Worm (Caenorhabditis elegans): ENCODE results near the gene F32D8.5.

Gene F32D8.5

ce11 chrV:10898107-10898506 lies 3.5 kb downstream of the F32D8.5 start, which contains the start of gene F32D8.7:
Gene F32D8.7 (plus strand): TSS chrV:10898435.
- no peak for TF ChIP-seq nhr-12 (tag; optimal IDR thresholded peaks at IDR 0.05)
- TF ChIP-seq nhr-23 (tag; optimal IDR thresholded peaks at IDR 0.05) = peak; percentile 1

- TF ChIP-seq unc-39 (tag; optimal IDR thresholded peaks at IDR 0.05) = no peak
- no peak for TF ChIP-seq elt-3 (tag; optimal IDR thresholded peaks at IDR 0.05)
- peak; percentile 29 for TF ChIP-seq elt-1 (tag; optimal IDR thresholded peaks at IDR 0.05)
- TF ChIP-seq nfya-1 (tag; optimal IDR thresholded peaks at IDR 0.05; ENCODE audit: insufficient read depth) = no peak
- peak; percentile 54 for TF ChIP-seq nhr-25 (tag; optimal IDR thresholded peaks at IDR 0.05)
- TF ChIP-seq tbx-2 (tag; optimal IDR thresholded peaks at IDR 0.05) = no peak
Measured at ce11 chrV:10898629-10899028, 4.0 kb downstream of the F32D8.5 start.

ce11 chrV:10901125-10901524 lies 6.5 kb downstream of the F32D8.5 start, which contains the start of gene spp-16:
Gene spp-16 (minus strand): TSS chrV:10901303.
- TF ChIP-seq snpc-4 (tag; optimal IDR thresholded peaks at IDR 0.05) = no peak
- no peak for TF ChIP-seq nhr-77 (tag; optimal IDR thresholded peaks at IDR 0.05)
- TF ChIP-seq pqm-1 (tag; optimal IDR thresholded peaks at IDR 0.05) = peak; percentile 25
- TF ChIP-seq fos-1 (tag; optimal IDR thresholded peaks at IDR 0.05) = no peak
- no peak for TF ChIP-seq pha-4 (tag; optimal IDR thresholded peaks at IDR 0.05)
- TF ChIP-seq elt-3 (tag; optimal IDR thresholded peaks at IDR 0.05) = no peak
- no peak for TF ChIP-seq fkh-2 (tag; optimal IDR thresholded peaks at IDR 0.05)
- no peak for TF ChIP-seq egl-27 (tag; optimal IDR thresholded peaks at IDR 0.05)
- peak; percentile 56 for TF ChIP-seq elt-2 (tag; optimal IDR thresholded peaks at IDR 0.05)
- TF ChIP-seq nhr-76 (tag; optimal IDR thresholded peaks at IDR 0.05) = no peak
- TF ChIP-seq nhr-12 (tag; optimal IDR thresholded peaks at IDR 0.05) = no peak
- no peak for TF ChIP-seq nhr-237 (tag; optimal IDR thresholded peaks at IDR 0.05)
- TF ChIP-seq unc-39 (tag; optimal IDR thresholded peaks at IDR 0.05) = no peak
- no peak for TF ChIP-seq eor-1 (tag; optimal IDR thresholded peaks at IDR 0.05)
- TF ChIP-seq ztf-4 (tag; optimal IDR thresholded peaks at IDR 0.05) = no peak
- no peak for TF ChIP-seq nhr-25 (tag; optimal IDR thresholded peaks at IDR 0.05)
- TF ChIP-seq daf-12 (tag; optimal IDR thresholded peaks at IDR 0.05) = no peak

- TF ChIP-seq ztf-4 (tag; optimal IDR thresholded peaks at IDR 0.05) = no peak
- TF ChIP-seq sea-2 (GFP tag; optimal IDR thresholded peaks at IDR 0.05) = no peak
- TF ChIP-seq eor-1 (tag; optimal IDR thresholded peaks at IDR 0.05) = no peak
- TF ChIP-seq mml-1 (tag; optimal IDR thresholded peaks at IDR 0.05) = no peak
- no peak for TF ChIP-seq ceh-16 (tag; optimal IDR thresholded peaks at IDR 0.05)
- TF ChIP-seq nhr-28 (tag; optimal IDR thresholded peaks at IDR 0.05) = no peak
- TF ChIP-seq pqm-1 (tag; optimal IDR thresholded peaks at IDR 0.05) = no peak
- no peak for TF ChIP-seq ceh-9 (tag; optimal IDR thresholded peaks at IDR 0.05)
- TF ChIP-seq nhr-77 (tag; optimal IDR thresholded peaks at IDR 0.05) = no peak
- TF ChIP-seq skn-1 (tag; optimal IDR thresholded peaks at IDR 0.05) = no peak
- TF ChIP-seq pha-4 (tag; optimal IDR thresholded peaks at IDR 0.05) = no peak
- no peak for TF ChIP-seq hmg-11 (tag; optimal IDR thresholded peaks at IDR 0.05)
- no peak for TF ChIP-seq nhr-76 (tag; optimal IDR thresholded peaks at IDR 0.05)
- no peak for TF ChIP-seq nhr-67 (tag; optimal IDR thresholded peaks at IDR 0.05)
- TF ChIP-seq R02D3.7 (tag; optimal IDR thresholded peaks at IDR 0.05) = no peak
Measured at ce11 chrV:10902682-10903081, 8.1 kb downstream of the F32D8.5 start, which contains the start of gene F32D8.8. Gene F32D8.8 (minus strand): TSS chrV:10902782.

- TF ChIP-seq skn-1 (tag; optimal IDR thresholded peaks at IDR 0.05) = no peak
- no peak for TF ChIP-seq sea-2 (GFP tag; optimal IDR thresholded peaks at IDR 0.05)
- TF ChIP-seq lsy-12 (tag; optimal IDR thresholded peaks at IDR 0.05) = no peak
- no peak for TF ChIP-seq lin-15B (tag; optimal IDR thresholded peaks at IDR 0.05)
- TF ChIP-seq mdl-1 (tag; optimal IDR thresholded peaks at IDR 0.05) = no peak
- TF ChIP-seq ceh-82 (tag; optimal IDR thresholded peaks at IDR 0.05) = no peak
- no peak for TF ChIP-seq aly-2 (tag; optimal IDR thresholded peaks at IDR 0.05)
- TF ChIP-seq eor-1 (tag; optimal IDR thresholded peaks at IDR 0.05) = no peak
- TF ChIP-seq elt-3 (tag; optimal IDR thresholded peaks at IDR 0.05) = no peak
- no peak for TF ChIP-seq ceh-9 (tag; optimal IDR thresholded peaks at IDR 0.05)
Measured at ce11 chrV:10903748-10904147, 9.1 kb downstream of the F32D8.5 start, which contains the start of gene F32D8.15. Gene F32D8.15 (plus strand): TSS chrV:10904048.

Data from whole organism, L3 larva.